Fruit fly (Drosophila melanogaster) whole organism, prepupa: ENCODE data around the gene CG8142.

Experiments used
- CG10631 ChIP-seq: fragments of 200-800 bp; sonication (Bioruptor generic); optimal IDR thresholded peaks from 2 replicates; lab custom pipeline; 2016; ENCODE audit warnings: missing biosample characterization, missing genetic modification characterization
- CG10669 ChIP-seq: fragments of 200-800 bp; sonication (Bioruptor generic); optimal IDR thresholded peaks from 3 replicates; lab custom pipeline; 2018; ENCODE audit warnings: missing biosample characterization, mild to moderate bottlenecking, missing genetic modification characterization, moderate library complexity
- CG11294 ChIP-seq: fragments of 200-800 bp; sonication (Bioruptor generic); IDR thresholded peaks from 2 replicates; pipeline ENCODE4 v1.3.6; 2022; ENCODE audit warnings: missing biosample characterization, missing genetic modification characterization
- CG11902 ChIP-seq: fragments of 200-800 bp; sonication (Bioruptor generic); optimal IDR thresholded peaks from 3 replicates; lab custom pipeline; 2016; ENCODE audit warnings: missing biosample characterization, missing genetic modification characterization
- CG15336 ChIP-seq: fragments of 200-800 bp; sonication (Bioruptor generic); IDR thresholded peaks from 2 replicates; pipeline ENCODE4 v1.3.6; 2022; ENCODE audit warnings: missing biosample characterization, missing genetic modification characterization
- CG1621 ChIP-seq: fragments of 200-800 bp; sonication (Bioruptor generic); optimal IDR thresholded peaks from 3 replicates; lab custom pipeline; 2018; ENCODE audit warnings: missing biosample characterization, mild to moderate bottlenecking, missing genetic modification characterization
- CG16779 ChIP-seq: fragments of 200-800 bp; sonication (Bioruptor generic); optimal IDR thresholded peaks from 3 replicates; lab custom pipeline; 2017; ENCODE audit warnings: missing biosample characterization, mild to moderate bottlenecking, missing genetic modification characterization
- CG3032 ChIP-seq: fragments of 200-800 bp; optimal IDR thresholded peaks from 2 replicates; lab custom pipeline; 2019; ENCODE audit warnings: missing biosample characterization, mild to moderate bottlenecking, missing genetic modification characterization, moderate library complexity
- CG31627 ChIP-seq: fragments of 200-800 bp; sonication (Bioruptor generic); optimal IDR thresholded peaks from 3 replicates; lab custom pipeline; 2016; ENCODE audit warnings: missing biosample characterization, missing genetic modification characterization
- CG6854 ChIP-seq: fragments of 200-800 bp; sonication (Bioruptor generic); optimal IDR thresholded peaks from 2 replicates; lab custom pipeline; 2017; ENCODE audit warnings: missing biosample characterization, mild to moderate bottlenecking, missing genetic modification characterization
- CG7368 ChIP-seq: fragments of 200-800 bp; sonication (Bioruptor generic); optimal IDR thresholded peaks from 3 replicates; lab custom pipeline; 2016; ENCODE audit warnings: missing biosample characterization, missing genetic modification characterization
- CG8632 ChIP-seq: fragments of 200-800 bp; sonication (Bioruptor generic); optimal IDR thresholded peaks from 3 replicates; lab custom pipeline; 2016; ENCODE audit warnings: missing biosample characterization, missing genetic modification characterization
- Eip78C ChIP-seq: fragments of 200-800 bp; sonication (Bioruptor generic); peaks from one replicate; lab custom pipeline; 2016; ENCODE audit warnings: missing biosample characterization, missing genetic modification characterization
- Eip93F ChIP-seq: fragments of 200-800 bp; sonication (Bioruptor generic); optimal IDR thresholded peaks from 2 replicates; lab custom pipeline; 2016; ENCODE audit warnings: missing biosample characterization, mild to moderate bottlenecking, missing genetic modification characterization
- Ets96B ChIP-seq: fragments of 200-800 bp; optimal IDR thresholded peaks from 2 replicates; lab custom pipeline; 2019; ENCODE audit warnings: missing biosample characterization, mild to moderate bottlenecking, missing genetic modification characterization, moderate library complexity
- Hr39 ChIP-seq: fragments of 200-800 bp; sonication (Bioruptor generic); optimal IDR thresholded peaks from 2 replicates; lab custom pipeline; 2016; ENCODE audit warnings: missing biosample characterization, missing genetic modification characterization
- Lpt ChIP-seq: fragments of 200-800 bp; sonication (Bioruptor generic); optimal IDR thresholded peaks from 3 replicates; lab custom pipeline; 2016; ENCODE audit warnings: missing biosample characterization, missing genetic modification characterization
- Met ChIP-seq: fragments of 200-800 bp; sonication (Bioruptor generic); optimal IDR thresholded peaks from 3 replicates; lab custom pipeline; 2016; ENCODE audit warnings: missing biosample characterization, missing genetic modification characterization
- OdsH ChIP-seq: fragments of 200-800 bp; sonication (Bioruptor generic); optimal IDR thresholded peaks from 3 replicates; lab custom pipeline; 2016; ENCODE audit warnings: missing biosample characterization, missing genetic modification characterization
- Smox ChIP-seq: fragments of 200-800 bp; sonication (Bioruptor generic); optimal IDR thresholded peaks from 3 replicates; lab custom pipeline; 2016; ENCODE audit warnings: missing biosample characterization, missing genetic modification characterization
- Sox102F ChIP-seq: fragments of 200-800 bp; sonication (Bioruptor generic); optimal IDR thresholded peaks from 2 replicates; lab custom pipeline; 2016; ENCODE audit warnings: missing biosample characterization, mild to moderate bottlenecking, missing genetic modification characterization
- Sox14 ChIP-seq: fragments of 200-800 bp; sonication (Bioruptor generic); optimal IDR thresholded peaks from 3 replicates; lab custom pipeline; 2016; ENCODE audit warnings: missing biosample characterization, missing genetic modification characterization
- Sox15 ChIP-seq: fragments of 200-800 bp; sonication (Bioruptor generic); optimal IDR thresholded peaks from 3 replicates; lab custom pipeline; 2016; ENCODE audit warnings: missing biosample characterization, missing genetic modification characterization
- acj6 ChIP-seq: fragments of 200-800 bp; sonication (Bioruptor generic); optimal IDR thresholded peaks from 3 replicates; lab custom pipeline; 2016; ENCODE audit warnings: missing biosample characterization, missing genetic modification characterization
- cyc ChIP-seq: fragments of 200-800 bp; sonication (Bioruptor generic); optimal IDR thresholded peaks from 3 replicates; lab custom pipeline; 2016; ENCODE audit warnings: missing biosample characterization, missing genetic modification characterization
- dac ChIP-seq: fragments of 200-800 bp; sonication (Bioruptor generic); optimal IDR thresholded peaks from 2 replicates; lab custom pipeline; 2017; ENCODE audit warnings: missing biosample characterization, mild to moderate bottlenecking, missing genetic modification characterization
- esn ChIP-seq: fragments of 200-800 bp; sonication (Bioruptor generic); optimal IDR thresholded peaks from 2 replicates; lab custom pipeline; 2016; ENCODE audit warnings: missing biosample characterization, mild to moderate bottlenecking, missing genetic modification characterization, moderate library complexity
- fd59A ChIP-seq: fragments of 200-800 bp; sonication (Bioruptor generic); optimal IDR thresholded peaks from 2 replicates; lab custom pipeline; 2017; ENCODE audit warnings: missing biosample characterization, mild to moderate bottlenecking, missing genetic modification characterization, missing genetic modification reagents
- fd85E ChIP-seq: fragments of 200-800 bp; sonication (Bioruptor generic); optimal IDR thresholded peaks from 3 replicates; lab custom pipeline; 2016; ENCODE audit warnings: missing biosample characterization, missing genetic modification characterization
- fkh ChIP-seq: fragments of 200-800 bp; sonication (Bioruptor generic); optimal IDR thresholded peaks from 3 replicates; lab custom pipeline; 2017; ENCODE audit warnings: missing biosample characterization, mild to moderate bottlenecking, missing genetic modification characterization, moderate library complexity
- lz ChIP-seq: fragments of 200-800 bp; sonication (Bioruptor generic); optimal IDR thresholded peaks from 3 replicates; lab custom pipeline; 2016; ENCODE audit warnings: missing biosample characterization, missing genetic modification characterization
- net ChIP-seq: fragments of 200-800 bp; sonication (Bioruptor generic); optimal IDR thresholded peaks from 3 replicates; lab custom pipeline; 2016; ENCODE audit warnings: missing biosample characterization, missing genetic modification characterization
- pdm3 ChIP-seq: fragments of 200-800 bp; sonication (Bioruptor generic); optimal IDR thresholded peaks from 3 replicates; lab custom pipeline; 2016; ENCODE audit warnings: missing biosample characterization, missing genetic modification characterization
- salr ChIP-seq, 2 experiments: fragments of 200-800 bp; sonication (Bioruptor generic); optimal IDR thresholded peaks; 3 replicates each; lab custom pipeline; 2016 to 2018; ENCODE audit warnings: missing biosample characterization in 2 of 2, missing genetic modification characterization in 2 of 2, mild to moderate bottlenecking in 1 of 2
- ss ChIP-seq, 2 experiments: fragments of 200-800 bp; sonication (Bioruptor generic); optimal IDR thresholded peaks; 2 replicates in 1 of 2; 3 replicates in 1 of 2; lab custom pipeline; 2017 to 2018; ENCODE audit warnings: mild to moderate bottlenecking in 2 of 2, missing biosample characterization in 2 of 2, missing genetic modification characterization in 2 of 2, moderate library complexity in 1 of 2
- svp ChIP-seq: fragments of 200-800 bp; sonication (Bioruptor generic); peaks from one replicate; lab custom pipeline; 2016; ENCODE audit warnings: missing biosample characterization, missing genetic modification characterization
- topi ChIP-seq: fragments of 200-800 bp; sonication (Bioruptor generic); optimal IDR thresholded peaks from 3 replicates; lab custom pipeline; 2016; ENCODE audit warnings: missing biosample characterization, missing genetic modification characterization

CG8142 gene

dm6 chrX:17826807-17827703 is 17.4 kb downstream of the CG8142 start, which contains the start of gene Socs16D (continued):
- TF ChIP-seq OdsH, result peak; percentile 33
- peak; percentile 46 for TF ChIP-seq CG15336
- no peak for TF ChIP-seq salr (GFP tag; optimal IDR thresholded peaks at IDR 0.05; lab: Kevin White, UChicago)
- peak; percentile 60 to 61 for TF ChIP-seq ss (GFP tag; optimal IDR thresholded peaks at IDR 0.05; lab: Kevin White, UChicago)
- peak; percentile 34 for TF ChIP-seq Smox
- peak; percentile 27 for TF ChIP-seq pdm3 (GFP tag; lab: Kevin White, UChicago)
- TF ChIP-seq CG6854 (GFP tag; lab: Kevin White, UChicago), result peak; percentile 79
- no peak for TF ChIP-seq CG10669
- TF ChIP-seq CG3032, result peak; percentile 14
- TF ChIP-seq, all 60 proteins: peak for 26

DNA sequence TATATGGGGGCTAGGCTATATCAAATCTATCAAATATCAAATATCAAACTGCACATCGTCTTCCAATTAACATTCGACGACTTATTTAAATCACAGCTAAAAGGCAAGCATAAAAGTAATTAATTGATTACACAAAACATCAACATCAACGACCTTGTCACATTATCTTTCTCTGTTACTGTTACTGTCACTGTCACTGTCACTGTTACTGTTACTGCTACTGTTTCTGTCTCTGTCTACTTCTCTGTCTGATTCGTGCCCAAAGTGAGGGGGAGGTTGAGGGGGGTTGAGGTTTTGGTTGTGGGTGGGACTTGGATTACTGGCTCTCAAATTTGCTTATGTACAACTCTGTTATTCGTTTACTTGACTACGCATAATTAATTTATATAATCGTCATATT is 23.0 kb downstream of the CG8142 start:
- TF ChIP-seq net (GFP tag; lab: Kevin White, UChicago) (no peak), CG8632 (GFP tag; lab: Kevin White, UChicago) (no peak), fkh (GFP tag; lab: Kevin White, UChicago) (peak; percentile 9), CG11902 (GFP tag; lab: Kevin White, UChicago) (no peak), CG7368 (GFP tag; lab: Kevin White, UChicago) (no peak), Eip78C (GFP tag; lab: Kevin White, UChicago) (peak; percentile 33), topi (GFP tag; lab: Kevin White, UChicago) (no peak), CG16779 (no peak), cyc (GFP tag; lab: Kevin White, UChicago) (no peak), OdsH (no peak), svp (peak; percentile 34), Hr39 (GFP tag; lab: Kevin White, UChicago) (peak; percentile 7)

DNA sequence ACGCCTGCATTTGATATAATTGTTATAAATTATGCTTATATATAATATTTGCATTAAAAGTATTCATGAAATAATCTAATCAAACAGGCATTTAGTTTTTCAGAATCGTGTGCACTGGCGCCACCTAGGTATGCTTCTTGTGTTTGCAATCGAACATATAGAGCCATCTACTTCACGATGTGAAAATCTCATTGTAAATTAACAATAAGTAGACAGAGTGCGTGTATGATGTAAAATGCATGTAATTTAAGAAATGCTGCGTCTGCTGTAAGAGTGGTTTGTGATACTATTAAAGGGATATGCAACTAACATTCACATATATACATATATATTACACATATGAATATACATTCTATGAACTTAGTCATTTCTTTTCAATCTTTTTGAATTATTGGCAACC is 24.3 kb downstream of the CG8142 start:
- TF ChIP-seq cyc (GFP tag; lab: Kevin White, UChicago) (peak; percentile 25), Eip93F (GFP tag; lab: Kevin White, UChicago) (no peak), CG11294 (GFP tag; lab: Robert Waterston, UW) (no peak), svp (peak; percentile 49), Sox14 (GFP tag; lab: Kevin White, UChicago) (peak; percentile 5), pdm3 (GFP tag; lab: Kevin White, UChicago) (peak; percentile 22), esn (GFP tag; lab: Kevin White, UChicago) (peak; percentile 6), Hr39 (GFP tag; lab: Kevin White, UChicago) (peak; percentile 47), topi (GFP tag; lab: Kevin White, UChicago) (no peak), Met (GFP tag; lab: Kevin White, UChicago) (no peak), lz (peak; percentile 44), fkh (GFP tag; lab: Kevin White, UChicago) (no peak), CG1621 (tag; lab: Kevin White, UChicago) (no peak), CG31627 (GFP tag; lab: Kevin White, UChicago) (peak; percentile 42), Ets96B (tag; lab: Kevin White, UChicago) (no peak), Eip78C (GFP tag; lab: Kevin White, UChicago) (peak; percentile 50), Sox15 (GFP tag; lab: Kevin White, UChicago) (no peak), fd59A (no peak), fd85E (no peak), OdsH (no peak)

DNA sequence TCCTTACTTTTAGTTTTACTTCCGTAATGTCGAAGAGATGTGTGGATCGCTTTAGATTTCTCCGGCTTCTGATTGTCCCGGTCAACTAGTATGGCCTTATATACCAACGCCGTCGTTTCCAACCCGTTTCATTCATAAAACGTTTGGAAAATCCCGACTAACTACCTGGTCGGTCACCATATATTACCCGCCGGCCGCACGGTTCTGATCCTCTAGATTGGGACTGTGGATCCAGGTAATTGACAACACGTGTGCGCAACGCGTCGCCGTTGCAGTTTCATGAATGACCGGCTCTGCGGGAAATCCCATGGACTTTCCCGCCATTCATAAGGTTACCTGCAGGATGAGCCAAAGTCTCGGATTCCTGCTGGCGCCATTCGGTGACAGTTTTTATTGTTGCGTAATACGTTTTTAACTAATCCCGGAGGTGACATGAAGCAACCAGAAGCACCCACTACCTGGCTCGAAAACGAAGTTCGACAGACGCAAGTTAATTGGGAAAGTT is 24.8 kb downstream of the CG8142 start, which contains the start of gene CG12986:
Gene CG12986, minus strand, starts transcription at position 51 of the 505 bp plus-strand sequence.
- TF ChIP-seq CG16779 (no peak), CG10631 (GFP tag; lab: Kevin White, UChicago) (no peak), ss (GFP tag; optimal IDR thresholded peaks at IDR 0.05; lab: Kevin White, UChicago) (no peak), dac (GFP tag; lab: Kevin White, UChicago) (no peak), acj6 (GFP tag; lab: Kevin White, UChicago) (no peak), Sox102F (GFP tag; lab: Kevin White, UChicago) (no peak), CG3032 (no peak), CG15336 (no peak), Lpt (GFP tag; lab: Kevin White, UChicago) (no peak), Eip93F (GFP tag; lab: Kevin White, UChicago) (no peak), CG7368 (GFP tag; lab: Kevin White, UChicago) (no peak)
